Fruit fly (Drosophila melanogaster) whole organism, embryonic: Measurements from ENCODE around the gene Agpat2.

Source experiments
- CG18476 ChIP-seq: fragments of 200-800 bp; sonication (Bioruptor generic); optimal IDR thresholded peaks from 2 replicates; lab custom pipeline; 2016; ENCODE audit warnings: missing biosample characterization, mild to moderate bottlenecking, missing genetic modification characterization
- Dp ChIP-seq: fragments of 200-800 bp; sonication (Bioruptor generic); optimal IDR thresholded peaks from 2 replicates; lab custom pipeline; 2018; ENCODE audit warnings: missing biosample characterization, mild to moderate bottlenecking, missing genetic modification characterization, moderate library complexity

DNA sequence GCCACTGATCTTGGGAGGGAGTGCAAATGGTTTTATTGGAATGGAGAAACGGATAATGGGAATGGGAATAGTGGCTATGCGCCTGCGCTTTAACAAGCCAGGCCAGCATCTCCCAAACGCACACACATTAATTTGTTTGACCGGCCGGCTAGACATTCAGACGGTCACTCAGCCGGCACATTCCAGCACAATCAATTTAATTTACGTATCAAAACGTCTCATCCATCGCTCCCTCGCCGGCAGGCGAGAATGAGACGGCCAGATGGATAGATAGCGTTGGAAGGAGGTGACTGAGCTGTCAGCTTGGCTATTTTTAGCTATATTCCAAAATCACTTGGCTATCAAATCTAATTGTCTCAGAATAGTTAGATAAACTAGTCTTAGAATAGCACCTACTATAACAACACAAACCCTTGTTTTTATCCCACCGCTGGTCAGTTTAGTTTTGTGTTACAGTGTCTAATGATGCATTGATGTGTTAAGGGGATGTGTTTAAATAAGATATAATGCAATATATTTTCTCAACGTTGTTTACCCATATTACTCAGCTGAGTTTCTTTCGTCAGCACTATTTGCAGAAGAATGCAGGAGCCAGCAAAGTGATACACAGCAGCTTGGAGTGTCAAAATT is 40.2 kb downstream of the Agpat2 start:
- TF ChIP-seq CG18476 (GFP tag; lab: Kevin White, UChicago) (no peak), Dp (GFP tag; lab: Kevin White, UChicago) (no peak)
